Fruit fly (Drosophila melanogaster) Kc167 (cell line): ENCODE data around the gene Dic1.

Source experiments
- Myc ChIP-seq: fragments of >200 bp; optimal IDR thresholded peaks from 2 replicates; lab custom pipeline; 2017; ENCODE audit warnings: missing external identifiers
- Sin3A ChIP-seq: fragments of >200 bp; optimal IDR thresholded peaks from 2 replicates; lab custom pipeline; 2018; ENCODE audit warnings: missing external identifiers
- h ChIP-seq: fragments of >200 bp; optimal IDR thresholded peaks from 3 replicates; lab custom pipeline; 2018; ENCODE audit warnings: missing external identifiers
- psq ChIP-seq: fragments of >200 bp; optimal IDR thresholded peaks from 2 replicates; lab custom pipeline; 2017; ENCODE audit warnings: missing external identifiers
- ttk ChIP-seq: sonication (Bioruptor generic); optimal IDR thresholded peaks from 2 replicates; lab custom pipeline; 2017; ENCODE audit warnings: missing external identifiers

DNA sequence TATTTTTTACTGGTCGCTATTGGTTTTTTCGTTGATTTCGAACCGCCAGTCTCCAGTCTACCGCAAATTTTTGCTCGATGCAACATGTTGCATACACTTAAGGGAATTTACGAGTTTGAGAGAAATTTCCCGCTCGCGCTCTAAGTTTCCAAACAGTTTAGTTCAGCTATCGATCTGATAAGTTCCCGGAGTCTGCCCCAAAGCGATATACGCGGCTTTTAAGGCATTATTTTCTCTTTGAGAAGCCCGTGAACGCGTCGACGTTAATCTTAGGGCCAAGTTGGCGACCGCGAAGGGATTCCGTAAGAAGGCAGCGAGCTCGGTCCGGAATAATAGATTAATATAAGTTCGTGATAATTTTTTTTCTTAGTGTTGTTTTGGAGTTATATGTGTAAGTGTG, 10.2 kb downstream of the Dic1 start:
- TF ChIP-seq h (no peak), psq (no peak), Myc (lab: Kevin White, UChicago) (no peak), Sin3A (no peak), ttk (no peak)
